Worm (Caenorhabditis elegans): ENCODE data around the gene ubc-19.

DNA sequence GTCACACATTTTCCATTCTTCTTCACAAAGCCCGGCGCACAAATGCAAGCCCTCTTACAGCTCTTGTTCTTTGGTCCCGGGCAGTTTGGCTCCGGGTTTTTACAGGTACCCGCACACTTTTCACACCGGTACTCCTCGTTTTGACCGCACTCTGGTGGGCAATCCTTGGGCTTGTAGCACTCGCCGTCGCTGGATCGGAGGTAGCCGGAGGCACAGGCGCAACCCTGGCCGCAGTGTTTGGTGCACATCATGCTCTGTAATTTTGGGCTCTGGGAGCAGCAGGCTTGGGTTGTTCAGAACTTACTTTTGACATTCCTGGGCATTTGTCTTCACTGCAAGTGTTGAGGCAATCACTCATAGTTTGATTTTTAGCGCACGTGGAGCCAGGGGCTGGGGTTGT, 32.2 kb downstream of the ubc-19 start:
- TF ChIP-seq nhr-12 (tag; optimal IDR thresholded peaks at IDR 0.05): no peak
- no peak for TF ChIP-seq nhr-237 (tag; optimal IDR thresholded peaks at IDR 0.05)
- TF ChIP-seq nhr-28 (tag; optimal IDR thresholded peaks at IDR 0.05): no peak
- TF ChIP-seq unc-39 (tag; optimal IDR thresholded peaks at IDR 0.05): no peak
